Worm (Caenorhabditis elegans): Measurements from ENCODE around the gene C36C9.11.

Gene C36C9.11

ce11 chrX:1664925-1665324 is 22.3 kb upstream of the C36C9.11 start, which contains the start of gene R09H3.2:
TSS of gene R09H3.2 (minus strand) at chrX:1665025.
- no peak for TF ChIP-seq mdl-1 (tag; optimal IDR thresholded peaks at IDR 0.05)
- TF ChIP-seq Y55F3AM.14 (GFP tag; optimal IDR thresholded peaks at IDR 0.05): no peak
- no peak for TF ChIP-seq elt-1 (tag; optimal IDR thresholded peaks at IDR 0.05)
- no peak for TF ChIP-seq nhr-129 (tag; optimal IDR thresholded peaks at IDR 0.05)

- TF ChIP-seq nhr-77 (tag; optimal IDR thresholded peaks at IDR 0.05) (no peak), nhr-21 (tag; optimal IDR thresholded peaks at IDR 0.05) (no peak), lin-13 (GFP tag; optimal IDR thresholded peaks at IDR 0.05) (no peak), nhr-129 (tag; optimal IDR thresholded peaks at IDR 0.05) (no peak), nhr-11 (tag; optimal IDR thresholded peaks at IDR 0.05) (no peak), gmeb-1 (tag; optimal IDR thresholded peaks at IDR 0.05) (no peak), Y55F3AM.14 (GFP tag; optimal IDR thresholded peaks at IDR 0.05) (no peak), aly-2 (tag; optimal IDR thresholded peaks at IDR 0.05) (no peak), lin-11 (tag; optimal IDR thresholded peaks at IDR 0.05) (no peak), sem-4 (tag; optimal IDR thresholded peaks at IDR 0.05) (no peak), ztf-4 (tag; optimal IDR thresholded peaks at IDR 0.05) (no peak), elt-1 (tag; optimal IDR thresholded peaks at IDR 0.05) (no peak), ama-1 (optimal IDR thresholded peaks at IDR 0.05) (no peak), mab-5 (tag; optimal IDR thresholded peaks at IDR 0.05) (no peak), skn-1 (tag; optimal IDR thresholded peaks at IDR 0.05) (no peak)
Observed at ce11 chrX:1667056-1667455, 20.1 kb upstream of the C36C9.11 start.

- TF ChIP-seq lin-13 (GFP tag; optimal IDR thresholded peaks at IDR 0.05) (no peak), lin-39 (tag; optimal IDR thresholded peaks at IDR 0.05) (no peak), dmd-4 (tag; optimal IDR thresholded peaks at IDR 0.05) (no peak), elt-1 (tag; optimal IDR thresholded peaks at IDR 0.05) (no peak), Y55F3AM.14 (GFP tag; optimal IDR thresholded peaks at IDR 0.05) (no peak), elt-3 (tag; optimal IDR thresholded peaks at IDR 0.05) (no peak), nhr-25 (tag; optimal IDR thresholded peaks at IDR 0.05) (no peak), mdl-1 (tag; optimal IDR thresholded peaks at IDR 0.05) (no peak), unc-62 (GFP tag; optimal IDR thresholded peaks at IDR 0.05) (no peak), snpc-4 (tag; optimal IDR thresholded peaks at IDR 0.05) (no peak), F13H6.1 (tag; optimal IDR thresholded peaks at IDR 0.05) (no peak), nhr-129 (tag; optimal IDR thresholded peaks at IDR 0.05) (no peak), nhr-77 (tag; optimal IDR thresholded peaks at IDR 0.05) (no peak), sma-3 (GFP tag; optimal IDR thresholded peaks at IDR 0.05) (no peak), sma-9 (GFP tag; optimal IDR thresholded peaks at IDR 0.05) (no peak), sma-9 (tag; optimal IDR thresholded peaks at IDR 0.05) (no peak), skn-1 (tag; optimal IDR thresholded peaks at IDR 0.05) (no peak), nhr-21 (tag; optimal IDR thresholded peaks at IDR 0.05) (no peak), lin-11 (tag; optimal IDR thresholded peaks at IDR 0.05) (no peak), nhr-6 (tag; optimal IDR thresholded peaks at IDR 0.05) (no peak)
Observed at ce11 chrX:1668748-1669147, 18.4 kb upstream of the C36C9.11 start, which contains the start of gene R09H3.3. TSS of gene R09H3.3 (minus strand) at chrX:1668848.

- TF ChIP-seq blmp-1 (tag; optimal IDR thresholded peaks at IDR 0.05; ENCODE audit: insufficient read depth) (no peak), R02D3.7 (tag; optimal IDR thresholded peaks at IDR 0.05) (no peak), Y55F3AM.14 (GFP tag; optimal IDR thresholded peaks at IDR 0.05) (no peak), aly-2 (tag; optimal IDR thresholded peaks at IDR 0.05) (no peak), unc-55 (GFP tag; optimal IDR thresholded peaks at IDR 0.05) (no peak), nhr-6 (tag; optimal IDR thresholded peaks at IDR 0.05) (no peak), ztf-4 (tag; optimal IDR thresholded peaks at IDR 0.05) (no peak), sma-3 (GFP tag; optimal IDR thresholded peaks at IDR 0.05) (no peak), fos-1 (tag; optimal IDR thresholded peaks at IDR 0.05) (no peak), lin-11 (tag; optimal IDR thresholded peaks at IDR 0.05) (no peak), gmeb-1 (tag; optimal IDR thresholded peaks at IDR 0.05) (no peak)
Observed at ce11 chrX:1674056-1674455, 13.1 kb upstream of the C36C9.11 start, which contains the start of gene tbx-31. TSS of gene tbx-31 (minus strand) at chrX:1674156.

ce11 chrX:1675879-1676278 is 11.3 kb upstream of the C36C9.11 start:
- TF ChIP-seq nhr-129 (tag; optimal IDR thresholded peaks at IDR 0.05): no peak

ce11 chrX:1678021-1678420 is 9.2 kb upstream of the C36C9.11 start, which contains the start of gene fbxa-170:
TSS of gene fbxa-170 (minus strand) at chrX:1678121.
- TF ChIP-seq nhr-237 (tag; optimal IDR thresholded peaks at IDR 0.05) (no peak), peb-1 (tag; optimal IDR thresholded peaks at IDR 0.05) (no peak), ztf-1 (GFP tag; conservative IDR thresholded peaks at IDR 0.05) (no peak), lin-39 (tag; optimal IDR thresholded peaks at IDR 0.05) (no peak), unc-55 (GFP tag; optimal IDR thresholded peaks at IDR 0.05) (no peak), C34F6.9 (tag; optimal IDR thresholded peaks at IDR 0.05) (no peak), mdl-1 (tag; optimal IDR thresholded peaks at IDR 0.05) (no peak), ceh-82 (tag; optimal IDR thresholded peaks at IDR 0.05) (no peak), ztf-4 (tag; optimal IDR thresholded peaks at IDR 0.05) (no peak), lin-13 (GFP tag; optimal IDR thresholded peaks at IDR 0.05) (no peak), zag-1 (tag; optimal IDR thresholded peaks at IDR 0.05) (no peak), snpc-4 (tag; optimal IDR thresholded peaks at IDR 0.05) (no peak), Y55F3AM.14 (GFP tag; optimal IDR thresholded peaks at IDR 0.05) (no peak), alr-1 (tag; optimal IDR thresholded peaks at IDR 0.05) (no peak), unc-39 (tag; optimal IDR thresholded peaks at IDR 0.05) (no peak), nhr-77 (tag; optimal IDR thresholded peaks at IDR 0.05) (no peak), nhr-10 (tag; optimal IDR thresholded peaks at IDR 0.05) (no peak), F13H6.1 (tag; optimal IDR thresholded peaks at IDR 0.05) (no peak)
